Fruit fly (Drosophila melanogaster) whole organism, embryonic: ENCODE data around the gene CG15543.
A peak's percentile ranks its signal among the peaks of the same experiment; 100 is the strongest.

Experiments used
- Aef1 ChIP-seq: fragments of 200-800 bp; sonication (Bioruptor generic); IDR thresholded peaks from 3 replicates; pipeline ENCODE4 v1.3.6; 2022; ENCODE audit warnings: missing biosample characterization, missing genetic modification characterization
- Bgb ChIP-seq: fragments of 200-800 bp; sonication (Bioruptor generic); IDR thresholded peaks from 2 replicates; pipeline ENCODE4 v1.3.6; 2022; ENCODE audit warnings: missing biosample characterization, missing genetic modification characterization; ENCODE audit not compliant: partially characterized antibody
- CG10209 ChIP-seq: fragments of 200-800 bp; sonication (Bioruptor generic); optimal IDR thresholded peaks from 3 replicates; lab custom pipeline; 2017; ENCODE audit warnings: missing biosample characterization, mild to moderate bottlenecking, missing genetic modification characterization, missing genetic modification reagents
- CG10366 ChIP-seq: fragments of 200-800 bp; sonication (Bioruptor generic); IDR thresholded peaks from 2 replicates; pipeline ENCODE4 v1.3.6; 2022; ENCODE audit warnings: missing biosample characterization, missing genetic modification characterization
- CG11696 ChIP-seq: fragments of 200-800 bp; sonication (Bioruptor generic); IDR thresholded peaks from 2 replicates; pipeline ENCODE4 v1.3.6; 2022; ENCODE audit warnings: missing biosample characterization, missing genetic modification characterization
- CG12744 ChIP-seq: fragments of 200-800 bp; sonication (Bioruptor generic); optimal IDR thresholded peaks from 2 replicates; lab custom pipeline; 2016; ENCODE audit warnings: missing biosample characterization, missing genetic modification characterization
- CG13624 ChIP-seq: fragments of 200-800 bp; sonication (Bioruptor generic); optimal IDR thresholded peaks from 2 replicates; lab custom pipeline; 2016; ENCODE audit warnings: missing biosample characterization, missing genetic modification characterization
- CG15011 ChIP-seq: fragments of 200-800 bp; sonication (Bioruptor generic); optimal IDR thresholded peaks from 3 replicates; lab custom pipeline; 2018; ENCODE audit warnings: missing biosample characterization, mild to moderate bottlenecking, missing genetic modification characterization
- CG15479 ChIP-seq: fragments of 200-800 bp; sonication (Bioruptor generic); optimal IDR thresholded peaks from 3 replicates; lab custom pipeline; 2019; ENCODE audit warnings: missing biosample characterization, mild to moderate bottlenecking, missing genetic modification characterization, moderate library complexity
- CG16779 ChIP-seq: fragments of 200-800 bp; sonication (Bioruptor generic); IDR thresholded peaks from 2 replicates; pipeline ENCODE4 v1.3.6; 2022; ENCODE audit warnings: missing biosample characterization, missing genetic modification characterization
- CG2712 ChIP-seq: fragments of 200-800 bp; optimal IDR thresholded peaks from 3 replicates; lab custom pipeline; 2019; ENCODE audit warnings: missing biosample characterization, mild to moderate bottlenecking, missing genetic modification characterization, moderate library complexity
- CG2875 ChIP-seq: fragments of 200-800 bp; sonication (Bioruptor generic); optimal IDR thresholded peaks from 2 replicates; lab custom pipeline; 2017; ENCODE audit warnings: missing biosample characterization, mild to moderate bottlenecking, missing genetic modification characterization, missing genetic modification reagents
- CG34224 ChIP-seq: fragments of 200-800 bp; sonication (Bioruptor generic); IDR thresholded peaks from 3 replicates; pipeline ENCODE4 v1.3.6; 2022; ENCODE audit warnings: missing biosample characterization, missing genetic modification characterization; ENCODE audit not compliant: partially characterized antibody
- CG3726 ChIP-seq: fragments of 200-800 bp; sonication (Bioruptor generic); IDR thresholded peaks from 3 replicates; pipeline ENCODE4, ENCODE4 v1.3.6; 2022; ENCODE audit warnings: missing biosample characterization, missing genetic modification characterization
- CG4360 ChIP-seq: fragments of 200-800 bp; sonication (Bioruptor generic); IDR thresholded peaks from 2 replicates; pipeline ENCODE4 v1.3.6; 2022; ENCODE audit warnings: missing biosample characterization, missing genetic modification characterization
- CG5245 ChIP-seq: fragments of 200-800 bp; sonication (Bioruptor generic); optimal IDR thresholded peaks from 3 replicates; lab custom pipeline; 2016; ENCODE audit warnings: missing biosample characterization, missing genetic modification characterization
- CG7357 ChIP-seq: fragments of 200-800 bp; sonication (Bioruptor generic); IDR thresholded peaks from 3 replicates; pipeline ENCODE4 v1.3.6; 2022; ENCODE audit warnings: missing biosample characterization, missing genetic modification characterization
- CG7928 ChIP-seq: fragments of 200-800 bp; sonication (Bioruptor generic); optimal IDR thresholded peaks from 2 replicates; lab custom pipeline; 2017; ENCODE audit warnings: missing biosample characterization, mild to moderate bottlenecking, missing genetic modification characterization
- CG9797 ChIP-seq: fragments of 200-800 bp; sonication (Bioruptor generic); optimal IDR thresholded peaks from 3 replicates; lab custom pipeline; 2018; ENCODE audit warnings: missing biosample characterization, mild to moderate bottlenecking, missing genetic modification characterization
- CG9932 ChIP-seq: fragments of 200-800 bp; sonication (Bioruptor generic); IDR thresholded peaks from 2 replicates; pipeline ENCODE4 v1.3.6; 2022; ENCODE audit warnings: missing biosample characterization, missing genetic modification characterization
- CoRest ChIP-seq: fragments of 200-800 bp; sonication (Bioruptor generic); optimal IDR thresholded peaks from 3 replicates; lab custom pipeline; 2018; ENCODE audit warnings: missing biosample characterization, mild to moderate bottlenecking, missing genetic modification characterization, moderate library complexity
- Dip3 ChIP-seq: fragments of 200-800 bp; sonication (Bioruptor generic); optimal IDR thresholded peaks from 3 replicates; lab custom pipeline; 2016; ENCODE audit warnings: missing biosample characterization, missing genetic modification characterization
- Drgx ChIP-seq: fragments of 200-800 bp; sonication (Bioruptor generic); IDR thresholded peaks from 2 replicates; pipeline ENCODE4 v1.3.6; 2022; ENCODE audit warnings: missing biosample characterization, missing genetic modification characterization
- E2f1 ChIP-seq: fragments of 200-800 bp; sonication (Bioruptor generic); IDR thresholded peaks from 2 replicates; pipeline ENCODE4 v1.3.6; 2022; ENCODE audit warnings: missing biosample characterization, missing genetic modification characterization
- E2f2 ChIP-seq: fragments of 200-800 bp; sonication (Bioruptor generic); IDR thresholded peaks from 2 replicates; pipeline ENCODE4 v1.3.6; 2022; ENCODE audit warnings: missing biosample characterization, missing genetic modification characterization
- Gug ChIP-seq: fragments of 200-800 bp; sonication (Bioruptor generic); IDR thresholded peaks from 4 replicates; pipeline ENCODE4 v1.3.6; 2022; ENCODE audit warnings: missing biosample characterization, missing genetic modification characterization
- H15 ChIP-seq: fragments of 200-800 bp; sonication (Bioruptor generic); IDR thresholded peaks from 3 replicates; pipeline ENCODE4 v1.3.6; 2022; ENCODE audit warnings: missing biosample characterization, missing genetic modification characterization
- HmgD ChIP-seq: fragments of 200-800 bp; sonication (Bioruptor generic); optimal IDR thresholded peaks from 3 replicates; lab custom pipeline; 2016; ENCODE audit warnings: missing biosample characterization, missing genetic modification characterization
- Hmr ChIP-seq: fragments of 200-800 bp; sonication (Bioruptor generic); optimal IDR thresholded peaks from 3 replicates; lab custom pipeline; 2017; ENCODE audit warnings: mild to moderate bottlenecking, missing biosample characterization, missing genetic modification reagents, missing genetic modification characterization
- Side ChIP-seq: fragments of 200-800 bp; sonication (Bioruptor generic); optimal IDR thresholded peaks from 2 replicates; lab custom pipeline; 2016; ENCODE audit warnings: missing biosample characterization, missing genetic modification characterization
- ase ChIP-seq: fragments of 200-800 bp; sonication (Bioruptor generic); IDR thresholded peaks from 3 replicates; pipeline ENCODE4 v1.3.6; 2022; ENCODE audit warnings: missing biosample characterization, missing genetic modification characterization
- chn ChIP-seq: fragments of 200-800 bp; sonication (Bioruptor generic); optimal IDR thresholded peaks from 2 replicates; lab custom pipeline; 2016; ENCODE audit warnings: missing biosample characterization, missing genetic modification characterization
- ci ChIP-seq: fragments of 200-800 bp; sonication (Bioruptor generic); IDR thresholded peaks from 3 replicates; pipeline ENCODE4 v1.3.6; 2022; ENCODE audit warnings: missing biosample characterization, missing genetic modification characterization
- crc ChIP-seq: fragments of 200-800 bp; sonication (Bioruptor generic); optimal IDR thresholded peaks from 2 replicates; lab custom pipeline; 2016; ENCODE audit warnings: missing biosample characterization, missing genetic modification characterization
- danr ChIP-seq: fragments of 200-800 bp; sonication (Bioruptor generic); IDR thresholded peaks from 2 replicates; pipeline ENCODE4 v1.3.6; 2022; ENCODE audit warnings: missing biosample characterization, missing genetic modification characterization
- hb ChIP-seq: fragments of 200-800 bp; sonication (Bioruptor generic); IDR thresholded peaks from 3 replicates; pipeline ENCODE4 v1.3.6; 2022; ENCODE audit warnings: missing biosample characterization, missing genetic modification characterization; ENCODE audit not compliant: partially characterized antibody
- lov ChIP-seq, 2 experiments: fragments of 200-800 bp in 1 of 2; fragments of >200 bp in 1 of 2; sonication (Bioruptor generic) in 1 of 2; IDR thresholded peaks in 1 of 2; optimal IDR thresholded peaks in 1 of 2; 2 replicates in 1 of 2; 3 replicates in 1 of 2; pipeline versions ENCODE4 v1.3.6 to Lab custom; 2017 to 2022; ENCODE audit warnings: missing biosample characterization in 1 of 2, missing genetic modification characterization in 1 of 2
- nau ChIP-seq: fragments of 200-800 bp; sonication (Bioruptor generic); optimal IDR thresholded peaks from 3 replicates; lab custom pipeline; 2017; ENCODE audit warnings: missing biosample characterization, mild to moderate bottlenecking, missing genetic modification characterization, missing genetic modification reagents
- ranshi ChIP-seq: fragments of 200-800 bp; sonication (Bioruptor generic); IDR thresholded peaks from 2 replicates; pipeline ENCODE4 v1.3.6; 2022; ENCODE audit warnings: missing biosample characterization, missing genetic modification characterization
- rib ChIP-seq: fragments of 200-800 bp; sonication (Bioruptor generic); IDR thresholded peaks from 2 replicates; pipeline ENCODE4 v1.3.6; 2022; ENCODE audit warnings: missing biosample characterization, missing genetic modification characterization
- row ChIP-seq: fragments of 200-800 bp; sonication (Bioruptor generic); IDR thresholded peaks from 3 replicates; pipeline ENCODE4 v1.3.6; 2022; ENCODE audit warnings: missing biosample characterization, missing genetic modification characterization
- sima ChIP-seq: fragments of 200-800 bp; sonication (Bioruptor generic); optimal IDR thresholded peaks from 2 replicates; lab custom pipeline; 2016; ENCODE audit warnings: missing biosample characterization, missing genetic modification characterization
- sna ChIP-seq: fragments of 200-800 bp; sonication (Bioruptor generic); IDR thresholded peaks from 2 replicates; pipeline ENCODE4 v1.3.6; 2022; ENCODE audit warnings: missing biosample characterization, missing genetic modification characterization; ENCODE audit not compliant: partially characterized antibody
- stwl ChIP-seq: fragments of 200-800 bp; sonication (Bioruptor generic); optimal IDR thresholded peaks from 3 replicates; lab custom pipeline; 2018; ENCODE audit warnings: missing biosample characterization, mild to moderate bottlenecking, missing genetic modification characterization, moderate library complexity
- sug ChIP-seq: fragments of 200-800 bp; optimal IDR thresholded peaks from 2 replicates; lab custom pipeline; 2019; ENCODE audit warnings: missing biosample characterization, mild to moderate bottlenecking, missing genetic modification characterization, moderate library complexity
- unc-4 ChIP-seq: fragments of 200-800 bp; sonication (Bioruptor generic); IDR thresholded peaks from 2 replicates; pipeline ENCODE4 v1.3.6; 2022; ENCODE audit warnings: missing biosample characterization, missing genetic modification characterization; ENCODE audit not compliant: partially characterized antibody
- wdn ChIP-seq: fragments of 200-800 bp; sonication (Bioruptor generic); IDR thresholded peaks from 2 replicates; pipeline ENCODE4 v1.3.6; 2022; ENCODE audit warnings: missing biosample characterization, missing genetic modification characterization
- wor ChIP-seq: fragments of 200-800 bp; sonication (Bioruptor generic); IDR thresholded peaks from 2 replicates; pipeline ENCODE4 v1.3.6; 2022; ENCODE audit warnings: missing biosample characterization, missing genetic modification characterization
- zf30C ChIP-seq: fragments of 200-800 bp; sonication (Bioruptor generic); optimal IDR thresholded peaks from 3 replicates; lab custom pipeline; 2018; ENCODE audit warnings: missing biosample characterization, mild to moderate bottlenecking, missing genetic modification characterization
- zfh1 ChIP-seq: fragments of 200-800 bp; sonication (Bioruptor generic); IDR thresholded peaks from 3 replicates; pipeline ENCODE4 v1.3.6; 2022; ENCODE audit warnings: missing biosample characterization, missing genetic modification characterization

Gene CG15543

dm6 chr3R:30789363-30789762 is 46.7 kb downstream of the CG15543 start (continued):
- TF ChIP-seq Gug (peak; percentile 48; the same call in 3 of the 4 replicates), CG9932 (GFP tag; lab: Robert Waterston, UW) (peak; percentile 71), CG7357 (GFP tag; lab: Robert Waterston, UW) (0 out of 3 replicates have a peak, but pooled peaks have one; percentile 35), lov (optimal IDR thresholded peaks at IDR 0.05; lab: Kevin White, UChicago) (no peak), lov (GFP tag; IDR thresholded peaks at IDR 0.05; lab: Robert Waterston, UW) (peak; percentile 75; the same call in 1 of the 3 replicates), H15 (peak; percentile 52; the same call in 1 of the 3 replicates), danr (GFP tag; lab: Robert Waterston, UW) (peak; percentile 17; the same call in 1 of the 2 replicates), CoRest (tag; lab: Kevin White, UChicago) (peak; percentile 5), CG11696 (GFP tag; lab: Robert Waterston, UW) (peak; percentile 62; the same call in 1 of the 2 replicates), chn (GFP tag; lab: Kevin White, UChicago) (no peak), stwl (tag; lab: Kevin White, UChicago) (peak; percentile 92), CG10209 (GFP tag; lab: Kevin White, UChicago) (no peak), CG34224 (GFP tag; lab: Robert Waterston, UW) (peak; percentile 83), CG9797 (GFP tag; lab: Kevin White, UChicago) (peak; percentile 37), zfh1 (GFP tag; lab: Robert Waterston, UW) (peak; percentile 83), CG12744 (GFP tag; lab: Kevin White, UChicago) (no peak), Aef1 (GFP tag; lab: Robert Waterston, UW) (peak; percentile 39; the same call in 1 of the 3 replicates), sug (tag; lab: Kevin White, UChicago) (peak; percentile 31), row (GFP tag; lab: Robert Waterston, UW) (peak; percentile 38; the same call in 1 of the 3 replicates), sima (peak; percentile 7), Hmr (GFP tag; lab: Kevin White, UChicago) (peak; percentile 47), hb (GFP tag; lab: Robert Waterston, UW) (0 out of 3 replicates have a peak, but pooled peaks have one; percentile 8), ci (peak; percentile 86), CG15479 (GFP tag; lab: Kevin White, UChicago) (no peak), crc (GFP tag; lab: Kevin White, UChicago) (no peak), CG16779 (GFP tag; lab: Robert Waterston, UW) (peak; percentile 88), wor (GFP tag; lab: Robert Waterston, UW) (0 out of 2 replicates have a peak, but pooled peaks have one; percentile 12), CG15011 (GFP tag; lab: Kevin White, UChicago) (no peak), E2f1 (peak; percentile 73), Dip3 (peak; percentile 55), nau (GFP tag; lab: Kevin White, UChicago) (no peak), CG10366 (GFP tag; lab: Robert Waterston, UW) (peak; percentile 63), CG5245 (no peak), ranshi (GFP tag; lab: Robert Waterston, UW) (peak; percentile 54; the same call in 1 of the 2 replicates), unc-4 (peak; percentile 69), CG2875 (GFP tag; lab: Kevin White, UChicago) (no peak), CG7928 (GFP tag; lab: Kevin White, UChicago) (no peak), Drgx (peak; percentile 68), E2f2 (GFP tag; lab: Robert Waterston, UW) (peak; percentile 99), zf30C (GFP tag; lab: Kevin White, UChicago) (peak; percentile 75), sna (GFP tag; lab: Robert Waterston, UW) (peak; percentile 20; the same call in 1 of the 2 replicates), Bgb (GFP tag; lab: Robert Waterston, UW) (peak; percentile 75), wdn (GFP tag; lab: Robert Waterston, UW) (peak; percentile 51; the same call in 1 of the 2 replicates), ase (GFP tag; lab: Robert Waterston, UW) (peak; percentile 60; the same call in 1 of the 3 replicates), CG3726 (GFP tag; lab: Robert Waterston, UW) (peak; percentile 71; the same call in 1 of the 3 replicates), CG2712 (peak; percentile 65), rib (peak; percentile 40; the same call in 1 of the 2 replicates), Side (GFP tag; lab: Kevin White, UChicago) (peak; percentile 3), CG13624 (GFP tag; lab: Kevin White, UChicago) (peak; percentile 21), HmgD (no peak), CG4360 (GFP tag; lab: Robert Waterston, UW) (no peak)
